ENCODE assay signal across 2 worm cellular contexts in the genomic region with DNA sequence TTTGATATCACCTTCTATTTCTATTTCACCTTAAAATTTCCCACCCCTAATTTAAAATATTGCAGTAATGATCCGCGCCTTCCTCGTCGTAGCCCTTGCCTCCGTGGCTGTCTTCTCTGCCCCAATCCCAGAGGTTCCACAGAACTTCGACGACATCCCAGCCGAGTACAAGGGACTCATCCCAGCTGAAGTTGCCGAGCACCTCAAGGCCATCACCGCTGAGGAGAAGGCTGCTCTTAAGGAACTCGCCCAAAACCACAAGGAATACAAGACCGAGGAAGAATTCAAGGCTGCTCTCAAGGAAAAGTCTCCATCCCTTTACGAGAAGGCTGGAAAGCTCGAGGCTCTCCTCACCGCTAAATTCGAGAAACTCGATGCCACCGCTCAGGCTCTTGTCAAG.
TF ChIP-seq lines count a peak whose summit lies in the region.

A gene (plus strand): TSS at position 66 of the 400 bp plus-strand sequence.

TF ChIP-seq in whole organism, L4 larva, 104 proteins besides CTCF, POLR2A, EP300 and RAD21:
- TF ChIP-seq mxl-3 (GFP tag; optimal IDR thresholded peaks at IDR 0.05; lab: Kevin White, UChicago) (no peak), unc-62 (GFP tag; optimal IDR thresholded peaks at IDR 0.05 in 1 of 2; lab: Kevin White, UChicago) (peak in 1 of 2 experiments; percentile 16), unc-62 (tag; optimal IDR thresholded peaks at IDR 0.05; lab: Kevin White, UChicago) (no peak), ceh-82 (tag; optimal IDR thresholded peaks at IDR 0.05; lab: Kevin White, UChicago) (no peak), set-16 (GFP tag; IDR thresholded peaks at IDR 0.05; lab: Robert Waterston, UW) (peak; percentile 75)

TF ChIP-seq in whole organism, young adult, 124 proteins besides CTCF, POLR2A, EP300 and RAD21:
- TF ChIP-seq K12H6.12 (tag; optimal IDR thresholded peaks at IDR 0.05; lab: Kevin White, UChicago) (no peak), pbrm-1 (GFP tag; IDR thresholded peaks at IDR 0.05; lab: Robert Waterston, UW) (no peak), zfh-2 (GFP tag; conservative IDR thresholded peaks at IDR 0.05; lab: Robert Waterston, UW) (peak; percentile 75), nhr-27 (tag; optimal IDR thresholded peaks at IDR 0.05; lab: Kevin White, UChicago) (no peak), madf-10 (tag; optimal IDR thresholded peaks at IDR 0.05; lab: Kevin White, UChicago) (no peak), egrh-3 (GFP tag; IDR thresholded peaks at IDR 0.05; lab: Robert Waterston, UW) (0 out of 2 replicates have a peak, but pooled peaks have one; percentile 6), let-526 (GFP tag; IDR thresholded peaks at IDR 0.05; lab: Robert Waterston, UW) (no peak), lag-1 (GFP tag; IDR thresholded peaks at IDR 0.05; lab: Robert Waterston, UW) (no peak), nfyb-1 (GFP tag; IDR thresholded peaks at IDR 0.05; lab: Robert Waterston, UW) (0 out of 2 replicates have a peak, but pooled peaks have one; percentile 46), D2030.7 (GFP tag; IDR thresholded peaks at IDR 0.05; lab: Robert Waterston, UW) (no peak), nfya-2 (GFP tag; IDR thresholded peaks at IDR 0.05; lab: Robert Waterston, UW) (no peak)
TF ChIP-seq in whole organism, young adult: peak in this region for 3.
